Worm (Caenorhabditis elegans) whole organism, late embryonic: ENCODE results near the gene gpa-1.

Experiments used
- ceh-34 ChIP-seq: sonication (generic microtip); optimal IDR thresholded peaks from 2 replicates; lab custom pipeline; 2016; ENCODE audit warnings: mild to moderate bottlenecking, missing genetic modification characterization, missing compliant biosample characterization
- che-1 ChIP-seq: sonication (generic microtip); optimal IDR thresholded peaks from 2 replicates; lab custom pipeline; 2016; ENCODE audit warnings: mild to moderate bottlenecking, missing genetic modification characterization, missing compliant biosample characterization
- dve-1 ChIP-seq: sonication (generic microtip); optimal IDR thresholded peaks from 2 replicates; lab custom pipeline; 2017; ENCODE audit warnings: antibody characterized with exemption, mild to moderate bottlenecking, missing genetic modification characterization, missing compliant biosample characterization
- pha-2 ChIP-seq: sonication (generic microtip); optimal IDR thresholded peaks from 2 replicates; lab custom pipeline; 2017; ENCODE audit warnings: mild to moderate bottlenecking, missing genetic modification characterization, missing compliant biosample characterization

ce11 chrV:11180951-11181350 is 3.5 kb upstream of the gpa-1 start:
- TF ChIP-seq ceh-34 (tag; lab: Kevin White, UChicago): no peak
- TF ChIP-seq che-1 (tag; lab: Kevin White, UChicago): no peak
- TF ChIP-seq pha-2 (tag; lab: Kevin White, UChicago): no peak
- TF ChIP-seq dve-1: no peak
